Worm (Caenorhabditis elegans) whole organism, L2 larva: ENCODE data around the gene Y41D4A.4.

Experiments
- alr-1 ChIP-seq: fragments of 150-350 bp; optimal IDR thresholded peaks from 2 replicates; lab custom pipeline; 2014; ENCODE audit warnings: missing biosample characterization, missing genetic modification characterization
- ama-1 ChIP-seq: fragments of 150-350 bp; optimal IDR thresholded peaks from 2 replicates; lab custom pipeline; 2018; ENCODE audit warnings: inconsistent platforms
- ceh-16 ChIP-seq: fragments of 150-350 bp; optimal IDR thresholded peaks from 2 replicates; lab custom pipeline; 2014; ENCODE audit warnings: missing biosample characterization, missing genetic modification characterization
- egl-27 ChIP-seq: sonication (generic microtip); optimal IDR thresholded peaks from 3 replicates; lab custom pipeline; 2017; ENCODE audit warnings: missing biosample characterization, missing genetic modification reagents, missing genetic modification characterization
- fos-1 ChIP-seq: fragments of 150-350 bp; optimal IDR thresholded peaks from 2 replicates; lab custom pipeline; 2014; ENCODE audit warnings: missing biosample characterization, missing genetic modification characterization
- lin-39 ChIP-seq: fragments of 150-350 bp; optimal IDR thresholded peaks from 2 replicates; lab custom pipeline; 2014; ENCODE audit warnings: missing biosample characterization, missing genetic modification reagents, missing genetic modification characterization
- mab-5 ChIP-seq: fragments of 150-350 bp; optimal IDR thresholded peaks from 2 replicates; lab custom pipeline; 2014; ENCODE audit warnings: missing biosample characterization, missing genetic modification characterization
- nhr-10 ChIP-seq: sonication (generic microtip); optimal IDR thresholded peaks from 2 replicates; lab custom pipeline; 2017; ENCODE audit warnings: missing biosample characterization, missing genetic modification characterization
- nhr-12 ChIP-seq: fragments of 150-350 bp; optimal IDR thresholded peaks from 2 replicates; lab custom pipeline; 2014; ENCODE audit warnings: missing biosample characterization, missing genetic modification characterization
- nhr-129 ChIP-seq: fragments of 150-350 bp; optimal IDR thresholded peaks from 2 replicates; lab custom pipeline; 2014; ENCODE audit warnings: missing biosample characterization, missing genetic modification characterization
- sma-9 ChIP-seq, 2 experiments: fragments of 150-350 bp in 1 of 2; sonication (generic microtip) in 1 of 2; optimal IDR thresholded peaks; 2 replicates each; lab custom pipeline; 2014 to 2016; ENCODE audit warnings: missing genetic modification characterization in 2 of 2, mild to moderate bottlenecking in 1 of 2, missing biosample characterization in 1 of 2, missing compliant biosample characterization in 1 of 2, missing genetic modification reagents in 1 of 2, moderate library complexity in 1 of 2
- unc-39 ChIP-seq: fragments of 150-350 bp; optimal IDR thresholded peaks from 2 replicates; lab custom pipeline; 2014; ENCODE audit warnings: missing biosample characterization, missing genetic modification characterization
- unc-55 ChIP-seq: fragments of 150-350 bp; sonication (generic microtip); optimal IDR thresholded peaks from 3 replicates; lab custom pipeline; 2014; ENCODE audit warnings: missing biosample characterization, missing genetic modification reagents, missing genetic modification characterization
- unc-62 ChIP-seq: fragments of 150-350 bp; optimal IDR thresholded peaks from 2 replicates; lab custom pipeline; 2014; ENCODE audit warnings: missing biosample characterization, missing genetic modification reagents, missing genetic modification characterization

DNA sequence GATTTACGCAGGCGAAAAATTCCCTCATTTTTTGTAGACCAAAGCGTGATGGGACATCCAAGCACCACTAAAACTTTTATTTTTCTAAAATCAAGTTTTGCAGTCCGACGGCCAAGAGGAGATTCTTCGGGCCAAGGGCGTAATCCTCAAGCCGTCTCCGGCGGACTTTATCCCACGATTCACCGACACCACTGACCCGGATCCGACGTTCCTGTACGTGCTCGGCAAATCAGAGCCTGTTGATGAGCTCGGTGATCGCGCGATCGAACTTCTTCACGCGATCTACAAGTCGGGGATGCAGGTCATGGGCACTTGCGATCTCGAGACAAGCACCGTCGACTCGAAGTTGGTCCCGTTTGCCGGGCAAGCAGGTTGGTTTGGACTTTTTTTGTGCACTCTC is 32.2 kb upstream of the Y41D4A.4 start:
- no peak for TF ChIP-seq unc-62 (GFP tag; lab: Kevin White, UChicago)
- TF ChIP-seq ceh-16 (tag; lab: Kevin White, UChicago) = no peak
- no peak for TF ChIP-seq mab-5 (tag; lab: Kevin White, UChicago)
- TF ChIP-seq ama-1 = no peak
- TF ChIP-seq unc-39 (tag; lab: Kevin White, UChicago) = no peak
- TF ChIP-seq nhr-129 (tag; lab: Kevin White, UChicago) = no peak
- TF ChIP-seq alr-1 (tag; lab: Kevin White, UChicago) = no peak
- no peak for TF ChIP-seq fos-1 (tag; lab: Kevin White, UChicago)
- TF ChIP-seq sma-9 (GFP tag; optimal IDR thresholded peaks at IDR 0.05; lab: Kevin White, UChicago) = no peak
- TF ChIP-seq sma-9 (tag; optimal IDR thresholded peaks at IDR 0.05; lab: Kevin White, UChicago) = no peak
- no peak for TF ChIP-seq egl-27 (tag; lab: Kevin White, UChicago)
- no peak for TF ChIP-seq lin-39 (tag; lab: Kevin White, UChicago)
- no peak for TF ChIP-seq nhr-12
- TF ChIP-seq nhr-10 (tag; lab: Kevin White, UChicago) = no peak
- no peak for TF ChIP-seq unc-55 (GFP tag; lab: Kevin White, UChicago)
